Worm (Caenorhabditis elegans) whole organism, L4 larva: ENCODE measurements around the gene C16C8.11.

Source experiments
- F26F4.8 ChIP-seq: fragments of 200-800 bp; sonication (Bioruptor generic); conservative IDR thresholded peaks from 2 replicates; pipeline ENCODE4 v1.3.6; 2022; ENCODE audit warnings: missing genetic modification characterization, missing compliant biosample characterization
- F44E2.7 ChIP-seq: fragments of 200-800 bp; sonication (Bioruptor generic); IDR thresholded peaks from 2 replicates; pipeline ENCODE4 v2.1.2; 2022; ENCODE audit warnings: missing genetic modification characterization, missing compliant biosample characterization
- F49E8.2 ChIP-seq: sonication (generic microtip); optimal IDR thresholded peaks from 2 replicates; lab custom pipeline; 2016; ENCODE audit warnings: missing compliant biosample characterization, mild to moderate bottlenecking, missing genetic modification characterization, borderline replicate concordance
- R02D3.7 ChIP-seq: fragments of 150-350 bp; sonication (generic microtip); optimal IDR thresholded peaks from 3 replicates; lab custom pipeline; 2014; ENCODE audit warnings: missing biosample characterization, missing genetic modification characterization
- Y5F2A.4 ChIP-seq: fragments of 200-800 bp; sonication (Bioruptor generic); optimal IDR thresholded peaks from 2 replicates; lab custom pipeline; 2018; ENCODE audit warnings: mild to moderate bottlenecking, missing genetic modification characterization, missing compliant biosample characterization
- ZK337.2 ChIP-seq: fragments of 200-800 bp; sonication (Bioruptor generic); IDR thresholded peaks from 2 replicates; pipeline ENCODE4 v1.3.6; 2022; ENCODE audit warnings: missing genetic modification reagents, missing genetic modification characterization, missing compliant biosample characterization
- ZK546.5 ChIP-seq, 2 experiments: sonication (generic microtip); optimal IDR thresholded peaks; 2 replicates each; lab custom pipeline; 2017; ENCODE audit warnings: missing biosample characterization in 2 of 2, missing genetic modification characterization in 2 of 2
- aha-1 ChIP-seq: fragments of 150-350 bp; peaks from one replicate; lab custom pipeline; 2014; ENCODE audit warnings: missing biosample characterization, missing genetic modification characterization
- aly-2 ChIP-seq: sonication (generic microtip); optimal IDR thresholded peaks from 2 replicates; lab custom pipeline; 2018; ENCODE audit warnings: missing biosample characterization, missing genetic modification characterization
- ceh-28 ChIP-seq: fragments of 150-350 bp; optimal IDR thresholded peaks from 2 replicates; lab custom pipeline; 2014; ENCODE audit warnings: missing biosample characterization, missing genetic modification reagents, missing genetic modification characterization
- ceh-62 ChIP-seq: sonication (generic microtip); optimal IDR thresholded peaks from 2 replicates; lab custom pipeline; 2017; ENCODE audit warnings: missing biosample characterization, missing genetic modification characterization
- ces-1 ChIP-seq: fragments of 150-350 bp; sonication (generic microtip); optimal IDR thresholded peaks from 4 replicates; lab custom pipeline; 2014; ENCODE audit warnings: missing biosample characterization, missing genetic modification reagents, missing genetic modification characterization
- ctbp-1 ChIP-seq: fragments of 200-800 bp; sonication (Bioruptor generic); IDR thresholded peaks from 2 replicates; pipeline ENCODE4 v1.3.6; 2022; ENCODE audit warnings: missing genetic modification reagents, missing genetic modification characterization, missing compliant biosample characterization
- daf-16 ChIP-seq, 3 experiments: sonication (generic microtip); optimal IDR thresholded peaks; 2 replicates each; lab custom pipeline; 2016 to 2017; ENCODE audit warnings: missing genetic modification characterization in 3 of 3, missing genetic modification reagents in 3 of 3, mild to moderate bottlenecking in 2 of 3, missing compliant biosample characterization in 2 of 3, missing biosample characterization in 1 of 3, moderate library complexity in 1 of 3
- daf-19 ChIP-seq: fragments of 200-800 bp; sonication (Bioruptor generic); conservative IDR thresholded peaks from 2 replicates; pipeline ENCODE4 v1.3.6; 2022; ENCODE audit warnings: missing genetic modification characterization, missing compliant biosample characterization
- daf-8 ChIP-seq: fragments of 200-800 bp; sonication (Bioruptor generic); IDR thresholded peaks from 2 replicates; pipeline ENCODE4 v1.3.6; 2022; ENCODE audit warnings: missing genetic modification characterization, missing compliant biosample characterization
- dmd-6 ChIP-seq: fragments of 200-800 bp; sonication (Bioruptor generic); IDR thresholded peaks from 2 replicates; pipeline ENCODE4 v1.3.6; 2022; ENCODE audit warnings: missing genetic modification reagents, missing genetic modification characterization, missing compliant biosample characterization
- dmd-9 ChIP-seq: fragments of 200-800 bp; sonication (Bioruptor generic); IDR thresholded peaks from 2 replicates; pipeline ENCODE4 v1.3.6; 2022; ENCODE audit warnings: missing genetic modification reagents, missing genetic modification characterization, missing compliant biosample characterization
- dpl-1 ChIP-seq: fragments of 150-350 bp; optimal IDR thresholded peaks from 2 replicates; lab custom pipeline; 2014; ENCODE audit warnings: missing biosample characterization, missing genetic modification reagents, missing genetic modification characterization
- egl-27 ChIP-seq: sonication (generic microtip); optimal IDR thresholded peaks from 3 replicates; lab custom pipeline; 2017; ENCODE audit warnings: missing biosample characterization, missing genetic modification reagents, missing genetic modification characterization
- egl-43 ChIP-seq: fragments of 200-800 bp; sonication (Bioruptor generic); IDR thresholded peaks from 2 replicates; pipeline ENCODE4 v1.3.6; 2022; ENCODE audit warnings: missing genetic modification reagents, missing genetic modification characterization, missing compliant biosample characterization
- fkh-10 ChIP-seq: fragments of 150-350 bp; optimal IDR thresholded peaks from 2 replicates; lab custom pipeline; 2014; ENCODE audit warnings: missing biosample characterization, missing genetic modification reagents, missing genetic modification characterization
- gei-8 ChIP-seq: fragments of 200-800 bp; sonication (Bioruptor generic); optimal IDR thresholded peaks from 2 replicates; lab custom pipeline; 2018; ENCODE audit warnings: mild to moderate bottlenecking, missing genetic modification characterization, missing compliant biosample characterization
- hif-1 ChIP-seq, 2 experiments: sonication (generic microtip); optimal IDR thresholded peaks; 2 replicates each; lab custom pipeline; 2016 to 2017; ENCODE audit warnings: missing compliant biosample characterization in 2 of 2, missing genetic modification characterization in 2 of 2, missing genetic modification reagents in 2 of 2, missing genotype in 2 of 2, mild to moderate bottlenecking in 1 of 2
- jun-1 ChIP-seq: fragments of 150-350 bp; optimal IDR thresholded peaks from 2 replicates; lab custom pipeline; 2014; ENCODE audit warnings: missing biosample characterization, missing genetic modification reagents, missing genetic modification characterization
- lin-1 ChIP-seq: fragments of 200-800 bp; sonication (Bioruptor generic); IDR thresholded peaks from 2 replicates; pipeline ENCODE4 v1.3.6; 2022; ENCODE audit warnings: missing genetic modification reagents, missing genetic modification characterization, missing compliant biosample characterization
- lin-38 ChIP-seq: fragments of 200-800 bp; sonication (Bioruptor generic); IDR thresholded peaks from 2 replicates; pipeline ENCODE4 v1.3.6; 2022; ENCODE audit warnings: missing genetic modification reagents, missing genetic modification characterization, missing compliant biosample characterization
- madf-9 ChIP-seq: fragments of 200-800 bp; sonication (Bioruptor generic); conservative IDR thresholded peaks from 2 replicates; pipeline ENCODE4 v1.3.6; 2022; ENCODE audit warnings: missing genetic modification reagents, missing genetic modification characterization, missing compliant biosample characterization
- mdt-29 ChIP-seq: fragments of 200-800 bp; sonication (Bioruptor generic); IDR thresholded peaks from 2 replicates; pipeline ENCODE4 v1.3.6; 2022; ENCODE audit warnings: missing genetic modification reagents, missing genetic modification characterization, missing compliant biosample characterization
- mes-2 ChIP-seq: sonication (generic microtip); optimal IDR thresholded peaks from 2 replicates; lab custom pipeline; 2016; ENCODE audit warnings: missing genotype, mild to moderate bottlenecking, missing genetic modification characterization, missing compliant biosample characterization; ENCODE audit not compliant: poor library complexity, severe bottlenecking
- nhr-10 ChIP-seq: fragments of 150-350 bp; optimal IDR thresholded peaks from 2 replicates; lab custom pipeline; 2014; ENCODE audit warnings: missing biosample characterization, missing genetic modification characterization
- nhr-11 ChIP-seq: fragments of 150-350 bp; optimal IDR thresholded peaks from 2 replicates; lab custom pipeline; 2014; ENCODE audit warnings: missing biosample characterization, missing genetic modification characterization
- nhr-111 ChIP-seq: fragments of 200-800 bp; sonication (Bioruptor generic); optimal IDR thresholded peaks from 2 replicates; lab custom pipeline; 2018; ENCODE audit warnings: mild to moderate bottlenecking, missing genetic modification characterization, missing compliant biosample characterization
- php-3 ChIP-seq: fragments of 200-800 bp; sonication (Bioruptor generic); IDR thresholded peaks from 2 replicates; pipeline ENCODE4 v1.3.6; 2022; ENCODE audit warnings: missing genetic modification reagents, missing genetic modification characterization, missing compliant biosample characterization
- rbr-2 ChIP-seq: sonication (generic microtip); optimal IDR thresholded peaks from 2 replicates; lab custom pipeline; 2016; ENCODE audit warnings: missing genotype, missing genetic modification characterization, missing compliant biosample characterization
- sdz-12 ChIP-seq: fragments of 200-800 bp; sonication (Bioruptor generic); optimal IDR thresholded peaks from 2 replicates; lab custom pipeline; 2018; ENCODE audit warnings: mild to moderate bottlenecking, missing genetic modification characterization, missing compliant biosample characterization
- set-16 ChIP-seq: fragments of 200-800 bp; sonication (Bioruptor generic); IDR thresholded peaks from 2 replicates; pipeline ENCODE4 v1.3.6; 2022; ENCODE audit warnings: missing genetic modification reagents, missing genetic modification characterization, missing compliant biosample characterization
- skn-1 ChIP-seq: fragments of 150-350 bp; optimal IDR thresholded peaks from 2 replicates; lab custom pipeline; 2014; ENCODE audit warnings: missing biosample characterization, missing genetic modification characterization
- spr-3 ChIP-seq: fragments of 200-800 bp; sonication (Bioruptor generic); optimal IDR thresholded peaks from 2 replicates; lab custom pipeline; 2018; ENCODE audit warnings: mild to moderate bottlenecking, missing genetic modification characterization, missing compliant biosample characterization
- tra-1 ChIP-seq: fragments of 200-800 bp; sonication (Bioruptor generic); IDR thresholded peaks from 2 replicates; pipeline ENCODE4 v1.3.6; 2022; ENCODE audit warnings: missing genetic modification reagents, missing genetic modification characterization, missing compliant biosample characterization
- unc-62 ChIP-seq, 3 experiments: fragments of 150-350 bp in 1 of 3; sonication (generic microtip); optimal IDR thresholded peaks in 2 of 3; peaks in 1 of 3; 1 replicate in 1 of 3; 2 replicates in 2 of 3; lab custom pipeline; 2014 to 2017; ENCODE audit warnings: missing biosample characterization in 3 of 3, missing genetic modification characterization in 3 of 3, missing genetic modification reagents in 3 of 3, missing genotype in 1 of 3
- zip-11 ChIP-seq: fragments of 200-800 bp; sonication (Bioruptor generic); IDR thresholded peaks from 2 replicates; pipeline ENCODE4 v1.3.6; 2022; ENCODE audit warnings: missing genetic modification characterization, missing compliant biosample characterization
- zip-2 ChIP-seq: fragments of 150-350 bp; optimal IDR thresholded peaks from 2 replicates; lab custom pipeline; 2014; ENCODE audit warnings: missing biosample characterization, missing genetic modification characterization

Gene C16C8.11

ce11 chrII:3476536-3476935, 23.0 kb downstream of the C16C8.11 start:
- TF ChIP-seq fkh-10 (GFP tag; lab: Kevin White, UChicago), result no peak
- no peak for TF ChIP-seq R02D3.7
- no peak for TF ChIP-seq nhr-10
- TF ChIP-seq ZK546.5 (tag; optimal IDR thresholded peaks at IDR 0.05; lab: Kevin White, UChicago), result no peak

- no peak for TF ChIP-seq skn-1
- TF ChIP-seq unc-62 (GFP tag; optimal IDR thresholded peaks at IDR 0.05 in 1 of 2; lab: Kevin White, UChicago), result peak in 1 of 2 experiments; percentile 9
- no peak for TF ChIP-seq unc-62 (tag; optimal IDR thresholded peaks at IDR 0.05; lab: Kevin White, UChicago)
- TF ChIP-seq, all 104 proteins: peak for 1
Observed at ce11 chrII:3477171-3477570, 23.7 kb downstream of the C16C8.11 start, which contains the start of gene fbxb-104. Gene fbxb-104 (minus strand): TSS chrII:3477271.

- TF ChIP-seq tra-1 (GFP tag; lab: Robert Waterston, UW) (no peak), F26F4.8 (GFP tag; lab: Robert Waterston, UW) (no peak), Y5F2A.4 (GFP tag; lab: Kevin White, UChicago) (no peak), daf-8 (GFP tag; lab: Robert Waterston, UW) (no peak), lin-1 (GFP tag; lab: Robert Waterston, UW) (no peak), spr-3 (GFP tag; lab: Kevin White, UChicago) (no peak), jun-1 (tag; lab: Kevin White, UChicago) (no peak), set-16 (GFP tag; lab: Robert Waterston, UW) (no peak), fkh-10 (GFP tag; lab: Kevin White, UChicago) (no peak), aha-1 (tag; lab: Kevin White, UChicago) (no peak), ceh-62 (tag; lab: Kevin White, UChicago) (no peak)
Observed at ce11 chrII:3481584-3481983, 28.1 kb downstream of the C16C8.11 start, which contains the start of gene Y49F6B.8. Gene Y49F6B.8 (minus strand): TSS chrII:3481684.

ce11 chrII:3482231-3482630, 28.7 kb downstream of the C16C8.11 start, which contains the start of gene smu-2:
Gene smu-2 (plus strand): TSS chrII:3482408.
- peak; percentile 97 for TF ChIP-seq lin-38 (GFP tag; lab: Robert Waterston, UW)
- TF ChIP-seq ZK546.5 (tag; optimal IDR thresholded peaks at IDR 0.05; lab: Kevin White, UChicago), result no peak
- 0 out of 2 replicates have a peak, but pooled peaks have one; percentile 43 for TF ChIP-seq php-3 (GFP tag; lab: Robert Waterston, UW)
- no peak for TF ChIP-seq ctbp-1
- no peak for TF ChIP-seq daf-8 (GFP tag; lab: Robert Waterston, UW)
- peak; percentile 62 for TF ChIP-seq dpl-1 (GFP tag; lab: Kevin White, UChicago)
- peak in 1 of 2 experiments; percentile 81 for TF ChIP-seq hif-1 (tag; optimal IDR thresholded peaks at IDR 0.05; lab: Kevin White, UChicago)
- TF ChIP-seq F49E8.2 (tag; lab: Kevin White, UChicago), result no peak
- no peak for TF ChIP-seq spr-3 (GFP tag; lab: Kevin White, UChicago)
- TF ChIP-seq dmd-9, result peak; percentile 54; the same call in 1 of the 2 replicates
- no peak for TF ChIP-seq ceh-62 (tag; lab: Kevin White, UChicago)
- TF ChIP-seq gei-8, result no peak
- TF ChIP-seq daf-19 (GFP tag; lab: Robert Waterston, UW), result no peak
- peak; percentile 64 for TF ChIP-seq madf-9
- TF ChIP-seq aly-2 (tag; lab: Kevin White, UChicago), result no peak
- TF ChIP-seq nhr-11 (tag; lab: Kevin White, UChicago), result peak; percentile 11
- TF ChIP-seq zip-2 (tag; lab: Kevin White, UChicago), result no peak
- TF ChIP-seq mdt-29 (GFP tag; lab: Robert Waterston, UW), result no peak
- peak; percentile 97 for TF ChIP-seq mes-2 (tag; lab: Kevin White, UChicago)
- peak; percentile 95 for TF ChIP-seq aha-1 (tag; lab: Kevin White, UChicago)
- TF ChIP-seq F44E2.7 (GFP tag; lab: Robert Waterston, UW), result no peak
- TF ChIP-seq ceh-28 (tag; lab: Kevin White, UChicago), result no peak
- peak; percentile 28 for TF ChIP-seq fkh-10 (GFP tag; lab: Kevin White, UChicago)
- TF ChIP-seq egl-43 (GFP tag; lab: Robert Waterston, UW), result no peak
- TF ChIP-seq sdz-12 (GFP tag; lab: Kevin White, UChicago), result no peak
- TF ChIP-seq ces-1 (GFP tag; lab: Kevin White, UChicago), result peak; percentile 74
- peak; percentile 43 for TF ChIP-seq rbr-2 (tag; lab: Kevin White, UChicago)
- TF ChIP-seq egl-27 (tag; lab: Kevin White, UChicago), result no peak
- peak; percentile 31 for TF ChIP-seq dmd-6
- no peak for TF ChIP-seq nhr-111 (GFP tag; lab: Kevin White, UChicago)
- TF ChIP-seq skn-1, result no peak
- peak; percentile 74; the same call in 1 of the 2 replicates for TF ChIP-seq ZK337.2 (GFP tag; lab: Robert Waterston, UW)
- no peak for TF ChIP-seq zip-11 (GFP tag; lab: Robert Waterston, UW)
- no peak for TF ChIP-seq daf-16 (GFP tag; optimal IDR thresholded peaks at IDR 0.05; lab: Kevin White, UChicago)
- TF ChIP-seq daf-16 (tag; optimal IDR thresholded peaks at IDR 0.05; lab: Kevin White, UChicago), result no peak
